Worm (Caenorhabditis elegans) whole organism, L4/young adult: ENCODE results near the gene srh-282.

Experiments
- W03F9.2 ChIP-seq: fragments of 150-350 bp; optimal IDR thresholded peaks from 2 replicates; lab custom pipeline; 2014; ENCODE audit warnings: missing biosample characterization, missing genetic modification characterization
- him-1 ChIP-seq: sonication (generic microtip); optimal IDR thresholded peaks from 2 replicates; lab custom pipeline; 2016; ENCODE audit warnings: missing genotype, missing genetic modification reagents, missing genetic modification characterization, missing compliant biosample characterization

DNA sequence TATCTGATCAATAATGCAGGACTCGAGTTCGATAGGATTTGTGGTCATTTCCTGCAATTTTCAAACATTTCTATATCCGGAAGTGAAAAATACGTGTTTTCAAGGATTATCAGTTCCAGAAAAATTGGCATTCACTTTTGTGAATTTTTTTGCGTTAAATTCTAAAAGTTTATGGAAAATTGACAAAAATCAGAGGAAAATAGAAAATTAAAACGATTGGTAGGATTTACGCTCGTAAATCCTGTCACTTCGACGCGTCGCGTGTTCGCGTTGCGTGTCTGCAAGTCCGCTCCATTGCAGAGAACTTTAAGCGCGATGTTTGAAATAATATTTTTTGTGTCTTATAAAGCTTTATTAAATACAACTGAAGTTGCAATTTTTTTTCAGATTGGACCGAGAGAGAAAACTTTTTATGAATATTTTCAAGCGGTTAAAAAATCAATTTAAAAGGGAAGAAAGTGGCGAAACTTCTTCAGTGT lies 17.8 kb downstream of the srh-282 start, which contains the start of gene rcat-1:
- TF ChIP-seq W03F9.2: peak; percentile 56
- TF ChIP-seq him-1: no peak
